Worm (Caenorhabditis elegans): ENCODE measurements around the gene ddx-46.

DNA sequence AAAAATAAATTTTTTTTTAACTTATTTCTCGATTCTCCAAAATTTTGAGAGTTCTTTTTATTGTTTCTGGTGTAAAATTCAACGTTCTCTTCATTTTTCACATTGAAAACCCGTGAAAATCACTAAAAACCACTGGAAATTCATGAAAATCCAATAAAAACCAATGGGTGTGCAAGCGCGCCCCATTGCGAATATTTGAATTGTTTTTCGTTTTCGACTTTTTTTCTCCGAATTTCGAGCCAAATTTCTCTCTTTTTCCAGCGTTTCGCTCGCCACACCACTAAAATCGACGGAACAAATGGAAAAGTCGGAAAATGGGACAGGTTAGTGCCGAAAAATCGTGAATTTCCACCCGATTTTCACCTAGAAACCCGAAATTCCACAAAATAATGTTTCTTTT lies 887 bp upstream of the ddx-46 start:
- no peak for TF ChIP-seq ztf-11 (tag; optimal IDR thresholded peaks at IDR 0.05)
- TF ChIP-seq snpc-4 (tag; optimal IDR thresholded peaks at IDR 0.05), result no peak
- TF ChIP-seq elt-3 (tag; optimal IDR thresholded peaks at IDR 0.05), result no peak
- TF ChIP-seq M03D4.4 (tag; optimal IDR thresholded peaks at IDR 0.05), result no peak
- TF ChIP-seq nhr-12 (tag; optimal IDR thresholded peaks at IDR 0.05), result no peak
- no peak for TF ChIP-seq nhr-237 (tag; optimal IDR thresholded peaks at IDR 0.05)
- TF ChIP-seq unc-39 (tag; optimal IDR thresholded peaks at IDR 0.05), result no peak
- TF ChIP-seq ces-1 (GFP tag; optimal IDR thresholded peaks at IDR 0.05), result no peak
